Fruit fly (Drosophila melanogaster): ENCODE measurements around the gene CHMP2B.
A peak's percentile ranks its signal among the peaks of the same experiment; 100 is the strongest.

The CHMP2B gene

DNA sequence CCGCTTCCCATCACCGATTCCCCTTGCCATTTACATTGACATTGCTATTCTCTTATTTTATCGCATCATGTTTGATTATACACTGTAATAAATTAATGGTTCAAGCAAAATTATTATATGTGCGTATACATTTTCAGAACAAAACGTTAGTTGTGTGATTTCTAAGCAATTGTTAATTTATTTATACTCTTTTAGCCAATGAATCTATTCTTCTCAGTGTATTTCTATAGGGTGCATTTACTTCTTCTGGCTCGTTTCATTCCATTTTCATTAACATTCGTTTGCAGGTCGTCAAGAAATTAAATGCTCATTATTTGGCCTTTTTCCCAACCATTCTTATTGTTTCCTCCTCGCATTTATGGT lies 48.1 kb downstream of the CHMP2B start (continued):
- TF ChIP-seq chinmo (GFP tag; IDR thresholded peaks at IDR 0.05; ENCODE audit: partially characterized antibody), result no peak
- no peak for TF ChIP-seq CG11398 (GFP tag; optimal IDR thresholded peaks at IDR 0.05)
- TF ChIP-seq CG1603 (tag; optimal IDR thresholded peaks at IDR 0.05), result peak; percentile 81
- no peak for TF ChIP-seq odd (GFP tag; optimal IDR thresholded peaks at IDR 0.05)
- peak; percentile 61 for TF ChIP-seq E2f1 (GFP tag; IDR thresholded peaks at IDR 0.05)
- no peak for TF ChIP-seq kni (GFP tag; optimal IDR thresholded peaks at IDR 0.05)
- TF ChIP-seq pan (optimal IDR thresholded peaks at IDR 0.05), result no peak
- peak in 1 of 2 experiments; percentile 85 for TF ChIP-seq pan (GFP tag; optimal IDR thresholded peaks at IDR 0.05 in 1 of 2, IDR thresholded peaks at IDR 0.05 in 1 of 2)
- no peak for TF ChIP-seq CG6175 (GFP tag; IDR thresholded peaks at IDR 0.05)
- no peak for TF ChIP-seq cad (GFP tag; optimal IDR thresholded peaks at IDR 0.05)
- TF ChIP-seq CG14050 (GFP tag; IDR thresholded peaks at IDR 0.05), result no peak
- TF ChIP-seq Doc2 (GFP tag; IDR thresholded peaks at IDR 0.05), result no peak
- no peak for TF ChIP-seq CG17912 (GFP tag; optimal IDR thresholded peaks at IDR 0.05)
- TF ChIP-seq oc (tag; optimal IDR thresholded peaks at IDR 0.05), result no peak
- peak; percentile 77 for TF ChIP-seq Ssrp (tag; optimal IDR thresholded peaks at IDR 0.05)
- TF ChIP-seq CG16815 (GFP tag; optimal IDR thresholded peaks at IDR 0.05), result peak; percentile 41
- TF ChIP-seq sisA (GFP tag; IDR thresholded peaks at IDR 0.05), result peak; percentile 61
- TF ChIP-seq Hr78 (GFP tag; optimal IDR thresholded peaks at IDR 0.05), result no peak
- TF ChIP-seq en (GFP tag; optimal IDR thresholded peaks at IDR 0.05), result peak; percentile 1
- TF ChIP-seq CG13123 (GFP tag; optimal IDR thresholded peaks at IDR 0.05), result peak; percentile 12
- no peak for TF ChIP-seq YL-1 (GFP tag; optimal IDR thresholded peaks at IDR 0.05)
- no peak for TF ChIP-seq CG33213 (GFP tag; optimal IDR thresholded peaks at IDR 0.05)
- TF ChIP-seq insv (GFP tag; optimal IDR thresholded peaks at IDR 0.05), result peak in 1 of 2 experiments; percentile 21
- TF ChIP-seq NC2α (GFP tag; optimal IDR thresholded peaks at IDR 0.05), result no peak
- no peak for TF ChIP-seq GATAe (GFP tag; conservative IDR thresholded peaks at IDR 0.05)
- TF ChIP-seq Jarid2 (GFP tag; optimal IDR thresholded peaks at IDR 0.05), result no peak
- peak; percentile 53 for TF ChIP-seq CoRest (tag; optimal IDR thresholded peaks at IDR 0.05)
- no peak for TF ChIP-seq CG2129 (GFP tag; IDR thresholded peaks at IDR 0.05; ENCODE audit: partially characterized antibody)
- TF ChIP-seq Elba2 (GFP tag; optimal IDR thresholded peaks at IDR 0.05), result peak; percentile 4
- TF ChIP-seq fd64A (GFP tag; optimal IDR thresholded peaks at IDR 0.05), result no peak
- peak; percentile 49 for TF ChIP-seq tio (GFP tag; optimal IDR thresholded peaks at IDR 0.05)
- peak; percentile 23 for TF ChIP-seq CG9817 (tag; optimal IDR thresholded peaks at IDR 0.05)
- no peak for TF ChIP-seq hbn (GFP tag; IDR thresholded peaks at IDR 0.05; ENCODE audit: partially characterized antibody)
- peak; percentile 38; the same call in 2 of the 3 replicates for TF ChIP-seq CG17361 (GFP tag; IDR thresholded peaks at IDR 0.05)
- TF ChIP-seq fd102C (GFP tag; optimal IDR thresholded peaks at IDR 0.05), result no peak
- peak; percentile 82 for TF ChIP-seq ci (GFP tag; IDR thresholded peaks at IDR 0.05)
- TF ChIP-seq CG12659 (GFP tag; optimal IDR thresholded peaks at IDR 0.05), result no peak
- peak; percentile 49; the same call in 1 of the 2 replicates for TF ChIP-seq danr (GFP tag; IDR thresholded peaks at IDR 0.05)
- TF ChIP-seq sd (tag; optimal IDR thresholded peaks at IDR 0.05), result no peak
- no peak for TF ChIP-seq seq (GFP tag; IDR thresholded peaks at IDR 0.05)
- TF ChIP-seq Scr (GFP tag; IDR thresholded peaks at IDR 0.05; ENCODE audit: partially characterized antibody), result no peak
- no peak for TF ChIP-seq pum (GFP tag; optimal IDR thresholded peaks at IDR 0.05)
- peak; percentile 73 for TF ChIP-seq PHDP (tag; optimal IDR thresholded peaks at IDR 0.05)
- TF ChIP-seq Ets97D (GFP tag; optimal IDR thresholded peaks at IDR 0.05), result no peak
- no peak for TF ChIP-seq CG9876 (GFP tag; optimal IDR thresholded peaks at IDR 0.05)
- peak; percentile 58 for TF ChIP-seq D19A (tag; optimal IDR thresholded peaks at IDR 0.05)
- TF ChIP-seq fd96Cb (tag; optimal IDR thresholded peaks at IDR 0.05), result peak; percentile 80
- TF ChIP-seq CG7839 (tag; optimal IDR thresholded peaks at IDR 0.05), result peak; percentile 72
- TF ChIP-seq ase (GFP tag; IDR thresholded peaks at IDR 0.05), result peak; percentile 34; the same call in 1 of the 3 replicates
- no peak for TF ChIP-seq hb (GFP tag; IDR thresholded peaks at IDR 0.05; ENCODE audit: partially characterized antibody)
- peak; percentile 65 for TF ChIP-seq tap (tag; optimal IDR thresholded peaks at IDR 0.05)

All from whole organism, embryonic.